Fruit fly (Drosophila melanogaster): ENCODE measurements around the gene CG14196.

- TF ChIP-seq h (optimal IDR thresholded peaks at IDR 0.05) = no peak
- TF ChIP-seq Myc (optimal IDR thresholded peaks at IDR 0.05) = no peak
- no peak for TF ChIP-seq insv (optimal IDR thresholded peaks at IDR 0.05)
These were observed 8.5 kb upstream of the CG14196 start for dm6 chrX:19250151-19250550.
